Fruit fly (Drosophila melanogaster) Kc167 (cell line): Measurements from ENCODE around the gene CG3713.

Experiments used
- Myc ChIP-seq: fragments of >200 bp; optimal IDR thresholded peaks from 2 replicates; lab custom pipeline; 2017; ENCODE audit warnings: missing external identifiers
- Sin3A ChIP-seq: fragments of >200 bp; optimal IDR thresholded peaks from 2 replicates; lab custom pipeline; 2018; ENCODE audit warnings: missing external identifiers
- h ChIP-seq: fragments of >200 bp; optimal IDR thresholded peaks from 3 replicates; lab custom pipeline; 2018; ENCODE audit warnings: missing external identifiers
- insv ChIP-seq: fragments of >200 bp; optimal IDR thresholded peaks from 3 replicates; lab custom pipeline; 2018; ENCODE audit warnings: missing external identifiers
- psq ChIP-seq: fragments of >200 bp; optimal IDR thresholded peaks from 2 replicates; lab custom pipeline; 2017; ENCODE audit warnings: missing external identifiers
- ttk ChIP-seq: sonication (Bioruptor generic); optimal IDR thresholded peaks from 2 replicates; lab custom pipeline; 2017; ENCODE audit warnings: missing external identifiers

The CG3713 gene

dm6 chrX:847057-847456 lies at the start of gene CG3713:
CG3713 (minus strand) TSS chrX:847157.
- no peak for TF ChIP-seq Myc (lab: Kevin White, UChicago)
- no peak for TF ChIP-seq Sin3A (lab: Kevin White, UChicago)
- TF ChIP-seq insv, result no peak
- TF ChIP-seq psq (lab: Kevin White, UChicago), result no peak
- TF ChIP-seq h (lab: Kevin White, UChicago), result no peak
- TF ChIP-seq ttk (lab: Kevin White, UChicago), result no peak

- TF ChIP-seq psq (lab: Kevin White, UChicago) (no peak), insv (no peak), Sin3A (lab: Kevin White, UChicago) (no peak), ttk (lab: Kevin White, UChicago) (no peak), h (lab: Kevin White, UChicago) (no peak), Myc (lab: Kevin White, UChicago) (no peak)
Measured at dm6 chrX:894182-894581, 47.2 kb upstream of the CG3713 start, which contains the start of gene CG11663. CG11663 (plus strand) TSS chrX:894482.

dm6 chrX:875432-875831 lies 28.5 kb upstream of the CG3713 start, which contains the start of gene CG11664:
CG11664 (plus strand) TSS chrX:875732.
- TF ChIP-seq psq (lab: Kevin White, UChicago), result no peak
- no peak for TF ChIP-seq insv
- no peak for TF ChIP-seq h (lab: Kevin White, UChicago)
- no peak for TF ChIP-seq Myc (lab: Kevin White, UChicago)
- TF ChIP-seq ttk (lab: Kevin White, UChicago), result no peak
- no peak for TF ChIP-seq Sin3A (lab: Kevin White, UChicago)

- TF ChIP-seq psq (lab: Kevin White, UChicago), result no peak
- TF ChIP-seq ttk (lab: Kevin White, UChicago), result no peak
- no peak for TF ChIP-seq insv
- TF ChIP-seq Myc (lab: Kevin White, UChicago), result no peak
- no peak for TF ChIP-seq Sin3A (lab: Kevin White, UChicago)
- no peak for TF ChIP-seq h (lab: Kevin White, UChicago)
Measured at dm6 chrX:873739-874138, 26.8 kb upstream of the CG3713 start.

- no peak for TF ChIP-seq ttk (lab: Kevin White, UChicago)
- TF ChIP-seq Sin3A (lab: Kevin White, UChicago), result no peak
- no peak for TF ChIP-seq insv
- TF ChIP-seq psq (lab: Kevin White, UChicago), result no peak
- no peak for TF ChIP-seq Myc (lab: Kevin White, UChicago)
- no peak for TF ChIP-seq h (lab: Kevin White, UChicago)
Measured at dm6 chrX:868441-868840, 21.5 kb upstream of the CG3713 start.

- TF ChIP-seq h (lab: Kevin White, UChicago), result no peak
Measured at dm6 chrX:862308-862707, 15.4 kb upstream of the CG3713 start, which contains the start of gene CG14634. CG14634 (plus strand) TSS chrX:862608.

- TF ChIP-seq ttk (lab: Kevin White, UChicago) (no peak), Sin3A (lab: Kevin White, UChicago) (no peak), psq (lab: Kevin White, UChicago) (no peak), h (lab: Kevin White, UChicago) (no peak), Myc (lab: Kevin White, UChicago) (no peak), insv (no peak)
Measured at dm6 chrX:844523-844922, 2.4 kb downstream of the CG3713 start, which contains the start of gene CG14635. CG14635 (plus strand) TSS chrX:844823.

- TF ChIP-seq ttk (lab: Kevin White, UChicago) (no peak), insv (no peak), Sin3A (lab: Kevin White, UChicago) (no peak), h (lab: Kevin White, UChicago) (no peak), Myc (lab: Kevin White, UChicago) (no peak), psq (lab: Kevin White, UChicago) (no peak)
Measured at dm6 chrX:843489-843888, 3.5 kb downstream of the CG3713 start.

- TF ChIP-seq h (lab: Kevin White, UChicago) (no peak), insv (no peak), Myc (lab: Kevin White, UChicago) (no peak), ttk (lab: Kevin White, UChicago) (no peak), Sin3A (lab: Kevin White, UChicago) (no peak), psq (lab: Kevin White, UChicago) (no peak)
Measured at dm6 chrX:841941-842340, 5.0 kb downstream of the CG3713 start.

- TF ChIP-seq psq (lab: Kevin White, UChicago), result no peak
- TF ChIP-seq h (lab: Kevin White, UChicago), result no peak
- TF ChIP-seq Sin3A (lab: Kevin White, UChicago), result no peak
- no peak for TF ChIP-seq insv
- no peak for TF ChIP-seq Myc (lab: Kevin White, UChicago)
- TF ChIP-seq ttk (lab: Kevin White, UChicago), result no peak
Measured at dm6 chrX:841038-841437, 5.9 kb downstream of the CG3713 start.

dm6 chrX:838012-838411 lies 8.9 kb downstream of the CG3713 start:
- no peak for TF ChIP-seq ttk (lab: Kevin White, UChicago)
- TF ChIP-seq insv, result no peak
- TF ChIP-seq h (lab: Kevin White, UChicago), result no peak
- TF ChIP-seq psq (lab: Kevin White, UChicago), result no peak
- no peak for TF ChIP-seq Sin3A (lab: Kevin White, UChicago)
- no peak for TF ChIP-seq Myc (lab: Kevin White, UChicago)

- TF ChIP-seq ttk (lab: Kevin White, UChicago), result no peak
- TF ChIP-seq Sin3A (lab: Kevin White, UChicago), result no peak
- TF ChIP-seq psq (lab: Kevin White, UChicago), result no peak
- no peak for TF ChIP-seq Myc (lab: Kevin White, UChicago)
- TF ChIP-seq insv, result no peak
- no peak for TF ChIP-seq h (lab: Kevin White, UChicago)
Measured at dm6 chrX:835965-836690, 10.8 kb downstream of the CG3713 start.
